Worm (Caenorhabditis elegans): ENCODE measurements around the gene gyg-2.

DNA sequence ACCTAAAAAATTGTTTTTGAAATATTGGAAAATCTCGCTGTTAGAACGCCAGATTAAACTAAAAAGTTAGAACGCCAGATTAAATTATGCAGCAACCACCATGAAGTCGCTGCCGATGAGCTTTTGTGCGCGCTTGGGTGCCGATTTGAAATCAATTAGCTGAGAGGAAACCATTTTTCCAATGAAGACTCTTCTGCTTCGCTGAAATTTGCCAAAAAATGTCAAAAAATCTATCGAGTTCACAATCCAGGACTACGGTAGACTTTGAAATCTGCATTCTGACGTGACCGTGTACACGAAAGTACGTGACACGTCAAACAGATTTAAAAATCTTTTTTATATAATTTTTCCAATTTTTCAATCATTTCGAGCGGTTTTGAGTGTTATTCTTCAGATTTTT, 42.9 kb upstream of the gyg-2 start, which contains the start of gene immt-2:
- TF ChIP-seq aly-2 (tag; optimal IDR thresholded peaks at IDR 0.05) (no peak), unc-62 (GFP tag; optimal IDR thresholded peaks at IDR 0.05) (no peak), nhr-11 (tag; optimal IDR thresholded peaks at IDR 0.05) (no peak), blmp-1 (tag; optimal IDR thresholded peaks at IDR 0.05; ENCODE audit: insufficient read depth) (no peak), ztf-1 (GFP tag; conservative IDR thresholded peaks at IDR 0.05) (no peak), nhr-12 (tag; optimal IDR thresholded peaks at IDR 0.05) (no peak), ztf-4 (tag; optimal IDR thresholded peaks at IDR 0.05) (no peak)

Data from whole organism, L2 larva.